Worm (Caenorhabditis elegans) whole organism, late embryonic: ENCODE results near the gene F53A9.6.

Experiments
- C38D4.7 ChIP-seq: fragments of 200-800 bp; sonication (Bioruptor generic); optimal IDR thresholded peaks from 2 replicates; lab custom pipeline; 2018; ENCODE audit warnings: mild to moderate bottlenecking, missing genetic modification characterization, moderate library complexity, missing compliant biosample characterization
- ama-1 ChIP-seq: fragments of 150-350 bp; optimal IDR thresholded peaks from 2 replicates; lab custom pipeline; 2014
- ceh-14 ChIP-seq: sonication (generic microtip); optimal IDR thresholded peaks from 2 replicates; lab custom pipeline; 2016; ENCODE audit warnings: missing genotype, missing genetic modification characterization, missing compliant biosample characterization
- ceh-22 ChIP-seq: sonication (generic microtip); optimal IDR thresholded peaks from 2 replicates; lab custom pipeline; 2017; ENCODE audit warnings: missing biosample characterization, missing genetic modification characterization
- ceh-24 ChIP-seq: sonication (generic microtip); optimal IDR thresholded peaks from 2 replicates; lab custom pipeline; 2016; ENCODE audit warnings: mild to moderate bottlenecking, missing genetic modification characterization, missing compliant biosample characterization
- ceh-34 ChIP-seq: sonication (generic microtip); optimal IDR thresholded peaks from 2 replicates; lab custom pipeline; 2016; ENCODE audit warnings: mild to moderate bottlenecking, missing genetic modification characterization, missing compliant biosample characterization
- dve-1 ChIP-seq: sonication (generic microtip); optimal IDR thresholded peaks from 2 replicates; lab custom pipeline; 2017; ENCODE audit warnings: antibody characterized with exemption, mild to moderate bottlenecking, missing genetic modification characterization, missing compliant biosample characterization
- pat-9 ChIP-seq: fragments of 200-800 bp; sonication (Bioruptor generic); optimal IDR thresholded peaks from 2 replicates; lab custom pipeline; 2018; ENCODE audit warnings: mild to moderate bottlenecking, missing genetic modification characterization, moderate library complexity, missing compliant biosample characterization
- unc-42 ChIP-seq: sonication (generic microtip); optimal IDR thresholded peaks from 2 replicates; lab custom pipeline; 2016; ENCODE audit warnings: missing genotype, missing genetic modification characterization, missing compliant biosample characterization
- ztf-16 ChIP-seq: sonication (generic microtip); optimal IDR thresholded peaks from 2 replicates; lab custom pipeline; 2017; ENCODE audit warnings: missing genetic modification characterization, missing compliant biosample characterization

DNA sequence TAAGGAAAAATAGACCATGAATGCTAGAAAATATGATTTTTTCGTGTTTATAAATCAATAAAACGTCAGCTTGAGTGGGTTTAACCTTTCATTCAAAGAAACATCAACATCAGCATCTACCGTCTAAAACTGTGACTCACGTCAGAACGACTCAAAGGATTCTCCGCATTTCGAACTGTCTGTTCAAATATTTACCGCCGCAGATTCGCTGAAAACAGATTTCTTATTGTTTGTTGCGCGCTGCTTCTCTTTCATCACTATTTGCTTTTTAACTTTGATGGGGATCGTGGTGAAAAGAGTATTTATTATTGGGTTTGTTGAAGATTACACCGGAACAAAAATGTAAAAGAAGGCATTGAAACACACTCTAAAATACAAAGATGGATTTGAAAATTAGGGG lies 7.7 kb upstream of the F53A9.6 start:
- TF ChIP-seq ceh-22 (tag; lab: Kevin White, UChicago): no peak
- no peak for TF ChIP-seq ceh-34 (tag; lab: Kevin White, UChicago)
- no peak for TF ChIP-seq unc-42 (tag; lab: Kevin White, UChicago)
- no peak for TF ChIP-seq ama-1 (lab: Kevin White, UChicago)
- no peak for TF ChIP-seq ceh-24 (tag; lab: Kevin White, UChicago)
- no peak for TF ChIP-seq dve-1
- TF ChIP-seq C38D4.7 (GFP tag; lab: Kevin White, UChicago): no peak
- TF ChIP-seq ztf-16 (tag; lab: Kevin White, UChicago): no peak
- TF ChIP-seq pat-9 (tag; lab: Kevin White, UChicago): no peak
- TF ChIP-seq ceh-14 (tag; lab: Kevin White, UChicago): no peak
